Fruit fly (Drosophila melanogaster): ENCODE results near the gene CG33263.

The CG33263 gene

DNA sequence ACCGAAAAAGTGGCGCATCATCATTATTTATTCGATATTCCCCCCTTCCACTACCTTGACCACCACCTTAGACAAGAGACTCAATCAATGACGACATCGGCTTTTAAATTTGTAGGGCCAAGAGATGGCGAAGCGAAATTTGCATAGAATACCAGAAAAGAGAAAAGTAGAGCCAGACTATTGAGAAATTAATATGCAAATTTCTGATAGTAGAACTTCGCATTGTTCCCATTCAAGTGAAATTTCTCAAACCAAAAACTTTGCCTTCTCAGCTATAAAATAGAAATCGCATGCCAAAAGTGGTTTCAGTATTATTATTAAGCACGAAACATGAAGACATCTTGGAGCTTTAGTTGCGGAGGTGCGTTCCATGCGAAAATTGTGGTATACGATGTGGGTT lies 46.3 kb downstream of the CG33263 start, which contains the start of gene CG14111:
Gene CG14111, plus strand, starts transcription at position 301 of the 400 bp plus-strand sequence.
- TF ChIP-seq Crg-1 (GFP tag; optimal IDR thresholded peaks at IDR 0.05) (no peak), CG1620 (GFP tag; optimal IDR thresholded peaks at IDR 0.05) (no peak), toe (GFP tag; optimal IDR thresholded peaks at IDR 0.05) (no peak), ovo (GFP tag; optimal IDR thresholded peaks at IDR 0.05) (no peak)

All from whole organism, adult.